ENCODE assay signal across 1 fruit fly cellular context in the genomic region with DNA sequence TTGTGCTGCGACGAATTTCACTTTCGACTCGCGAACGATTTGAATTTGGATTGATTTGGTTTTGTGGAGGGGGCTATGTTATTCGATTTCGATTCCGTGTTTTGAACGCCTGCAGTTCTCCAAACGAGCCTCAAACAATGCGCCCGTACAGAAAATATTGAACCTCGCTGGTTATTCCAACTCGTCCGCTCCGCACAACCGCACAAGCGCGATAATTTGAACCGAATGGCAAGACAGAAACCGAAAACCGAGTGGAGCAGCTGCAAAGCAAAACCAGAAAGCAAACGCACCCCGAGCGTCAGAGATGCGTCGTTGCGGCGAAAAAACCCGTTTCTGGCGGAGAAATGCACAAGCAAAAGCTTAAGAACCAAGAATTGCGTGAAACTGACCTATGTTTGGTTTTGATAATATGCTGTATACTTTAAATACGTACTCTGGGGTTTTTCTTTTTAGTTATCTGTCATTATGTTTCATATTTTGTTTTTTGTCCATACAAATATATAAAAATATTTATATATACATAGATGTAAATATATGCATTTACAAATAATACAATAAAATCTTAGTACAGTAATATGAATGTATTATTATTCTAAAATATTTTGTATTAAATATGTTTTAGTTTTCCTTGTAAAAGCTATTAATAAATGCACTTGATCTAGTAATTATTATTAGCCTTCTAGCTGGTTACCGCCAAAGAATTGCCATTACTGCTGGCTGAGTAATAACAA.
TF ChIP-seq lines count a peak whose summit lies in the region.

TSS of gene Dyrk2 (minus strand) at position 231 of the 731 bp plus-strand sequence.

TF ChIP-seq in whole organism, embryonic, 481 proteins besides CTCF, POLR2A, EP300 and RAD21 (continued from another document and continues in another):
- TF ChIP-seq CG3065 (GFP tag; optimal IDR thresholded peaks at IDR 0.05; lab: Kevin White, UChicago) = no peak
- no peak for TF ChIP-seq yki (optimal IDR thresholded peaks at IDR 0.05; lab: Kevin White, UChicago)
- peak; percentile 6 for TF ChIP-seq slp2 (GFP tag; optimal IDR thresholded peaks at IDR 0.05; lab: Kevin White, UChicago)
- no peak for TF ChIP-seq CG9609 (GFP tag; optimal IDR thresholded peaks at IDR 0.05; lab: Kevin White, UChicago)
- no peak for TF ChIP-seq cg (GFP tag; optimal IDR thresholded peaks at IDR 0.05; lab: Kevin White, UChicago)
- peak; percentile 36 for TF ChIP-seq Hr3 (GFP tag; optimal IDR thresholded peaks at IDR 0.05; lab: Kevin White, UChicago)
- peak in 1 of 2 experiments; percentile 33 for TF ChIP-seq Eip74EF (GFP tag; optimal IDR thresholded peaks at IDR 0.05; lab: Kevin White, UChicago)
- TF ChIP-seq Dad (GFP tag; optimal IDR thresholded peaks at IDR 0.05; lab: Kevin White, UChicago) = peak; percentile 10
- no peak for TF ChIP-seq maf-S (GFP tag; optimal IDR thresholded peaks at IDR 0.05; lab: Kevin White, UChicago)
- no peak for TF ChIP-seq Six4 (GFP tag; optimal IDR thresholded peaks at IDR 0.05; lab: Kevin White, UChicago)
- no peak; the same call in 1 of the 2 replicates for TF ChIP-seq CG11085 (GFP tag; IDR thresholded peaks at IDR 0.05; lab: Robert Waterston, UW)
- TF ChIP-seq CG11695 (GFP tag; IDR thresholded peaks at IDR 0.05; lab: Robert Waterston, UW) = 0 out of 3 replicates have a peak, but pooled peaks have one; percentile 30
- TF ChIP-seq Ets97D (GFP tag; optimal IDR thresholded peaks at IDR 0.05; lab: Kevin White, UChicago) = no peak
- TF ChIP-seq dimm (GFP tag; IDR thresholded peaks at IDR 0.05; lab: Robert Waterston, UW) = no peak
- TF ChIP-seq CG14014 (GFP tag; IDR thresholded peaks at IDR 0.05; lab: Robert Waterston, UW) = 0 out of 2 replicates have a peak, but pooled peaks have one; percentile 51
- no peak for TF ChIP-seq jing (GFP tag; optimal IDR thresholded peaks at IDR 0.05; lab: Kevin White, UChicago)
- TF ChIP-seq CG5953 (GFP tag; IDR thresholded peaks at IDR 0.05; lab: Robert Waterston, UW) = no peak; the same call in 1 of the 2 replicates
- peak; percentile 41 for TF ChIP-seq bigmax (GFP tag; optimal IDR thresholded peaks at IDR 0.05; lab: Kevin White, UChicago)
- no peak for TF ChIP-seq CG11560 (tag; IDR thresholded peaks at IDR 0.05; lab: Robert Waterston, UW)
- no peak for TF ChIP-seq Opbp (GFP tag; IDR thresholded peaks at IDR 0.05; lab: Robert Waterston, UW; ENCODE audit: partially characterized antibody)
- TF ChIP-seq CG13624 (GFP tag; optimal IDR thresholded peaks at IDR 0.05; lab: Kevin White, UChicago) = no peak
- peak; percentile 47 for TF ChIP-seq Kr (GFP tag; optimal IDR thresholded peaks at IDR 0.05; lab: Kevin White, UChicago)
- TF ChIP-seq CG7271 (tag; optimal IDR thresholded peaks at IDR 0.05; lab: Kevin White, UChicago) = no peak
- TF ChIP-seq onecut (GFP tag; IDR thresholded peaks at IDR 0.05; lab: Robert Waterston, UW) = no peak; the same call in none of the 2 replicates
- no peak for TF ChIP-seq Gsc (GFP tag; IDR thresholded peaks at IDR 0.05; lab: Robert Waterston, UW)
- peak; percentile 42 for TF ChIP-seq CG4328 (GFP tag; optimal IDR thresholded peaks at IDR 0.05; lab: Kevin White, UChicago)
- TF ChIP-seq Bteb2 (GFP tag; optimal IDR thresholded peaks at IDR 0.05; lab: Kevin White, UChicago) = peak; percentile 10
- TF ChIP-seq CG18619 (GFP tag; optimal IDR thresholded peaks at IDR 0.05; lab: Kevin White, UChicago) = peak; percentile 41
- TF ChIP-seq CG31441 (GFP tag; IDR thresholded peaks at IDR 0.05; lab: Robert Waterston, UW) = peak; percentile 56; the same call in 1 of the 2 replicates
- TF ChIP-seq psq (GFP tag; optimal IDR thresholded peaks at IDR 0.05; lab: Kevin White, UChicago) = no peak
- TF ChIP-seq ken (GFP tag; IDR thresholded peaks at IDR 0.05; lab: Robert Waterston, UW) = peak; percentile 69; the same call in 1 of the 3 replicates
- TF ChIP-seq NC2β (GFP tag; optimal IDR thresholded peaks at IDR 0.05; lab: Kevin White, UChicago) = peak; percentile 40
- TF ChIP-seq pzg (GFP tag; optimal IDR thresholded peaks at IDR 0.05; lab: Kevin White, UChicago) = no peak
- TF ChIP-seq gsb (GFP tag; IDR thresholded peaks at IDR 0.05; lab: Robert Waterston, UW) = no peak
- TF ChIP-seq her (GFP tag; optimal IDR thresholded peaks at IDR 0.05; lab: Kevin White, UChicago) = peak; percentile 55
- peak; percentile 18 for TF ChIP-seq CG17385 (GFP tag; optimal IDR thresholded peaks at IDR 0.05; lab: Kevin White, UChicago)
- no peak for TF ChIP-seq CG7786 (GFP tag; optimal IDR thresholded peaks at IDR 0.05; lab: Kevin White, UChicago)
- peak; percentile 42 for TF ChIP-seq fd102C (GFP tag; optimal IDR thresholded peaks at IDR 0.05; lab: Kevin White, UChicago)
- TF ChIP-seq CG9437 (GFP tag; optimal IDR thresholded peaks at IDR 0.05; lab: Kevin White, UChicago) = peak; percentile 60
- TF ChIP-seq Mes4 (GFP tag; optimal IDR thresholded peaks at IDR 0.05; lab: Kevin White, UChicago) = no peak
- no peak for TF ChIP-seq hkb (optimal IDR thresholded peaks at IDR 0.05; lab: Kevin White, UChicago)
- TF ChIP-seq hkb (GFP tag; IDR thresholded peaks at IDR 0.05; lab: Robert Waterston, UW) = peak; percentile 69
- peak; percentile 62 for TF ChIP-seq MTF-1 (GFP tag; optimal IDR thresholded peaks at IDR 0.05; lab: Kevin White, UChicago; ENCODE audit: borderline replicate concordance)
- no peak; the same call in 1 of the 2 replicates for TF ChIP-seq CG10366 (GFP tag; IDR thresholded peaks at IDR 0.05; lab: Robert Waterston, UW)
- peak; percentile 20 for TF ChIP-seq CG11398 (GFP tag; optimal IDR thresholded peaks at IDR 0.05; lab: Kevin White, UChicago)
- no peak for TF ChIP-seq CG6854 (GFP tag; optimal IDR thresholded peaks at IDR 0.05; lab: Kevin White, UChicago)
- TF ChIP-seq CG8359 (GFP tag; optimal IDR thresholded peaks at IDR 0.05; lab: Kevin White, UChicago; ENCODE audit: borderline replicate concordance) = no peak
- TF ChIP-seq Fer2 (tag; optimal IDR thresholded peaks at IDR 0.05; lab: Kevin White, UChicago) = no peak
- TF ChIP-seq B-H2 (GFP tag; optimal IDR thresholded peaks at IDR 0.05; lab: Kevin White, UChicago) = no peak
- no peak for TF ChIP-seq CG7928 (GFP tag; optimal IDR thresholded peaks at IDR 0.05; lab: Kevin White, UChicago)
- no peak for TF ChIP-seq cato (GFP tag; optimal IDR thresholded peaks at IDR 0.05; lab: Kevin White, UChicago; ENCODE audit: borderline replicate concordance)
- TF ChIP-seq Hand (GFP tag; optimal IDR thresholded peaks at IDR 0.05; lab: Kevin White, UChicago) = no peak
- no peak for TF ChIP-seq Lhr (GFP tag; optimal IDR thresholded peaks at IDR 0.05; lab: Kevin White, UChicago)
- peak; percentile 38 for TF ChIP-seq Abd-B (GFP tag; optimal IDR thresholded peaks at IDR 0.05; lab: Kevin White, UChicago)
- no peak for TF ChIP-seq CG3726 (GFP tag; IDR thresholded peaks at IDR 0.05; lab: Robert Waterston, UW)
- no peak for TF ChIP-seq CG14667 (GFP tag; IDR thresholded peaks at IDR 0.05; lab: Robert Waterston, UW)
- no peak for TF ChIP-seq sisA (GFP tag; IDR thresholded peaks at IDR 0.05; lab: Robert Waterston, UW)
- peak; percentile 53 for TF ChIP-seq CG9727 (GFP tag; optimal IDR thresholded peaks at IDR 0.05; lab: Kevin White, UChicago)
- TF ChIP-seq sob (GFP tag; IDR thresholded peaks at IDR 0.05; lab: Robert Waterston, UW) = peak; percentile 65
- TF ChIP-seq CG12391 (tag; optimal IDR thresholded peaks at IDR 0.05; lab: Kevin White, UChicago) = peak; percentile 44
- no peak for TF ChIP-seq Usf (GFP tag; optimal IDR thresholded peaks at IDR 0.05; lab: Kevin White, UChicago)
- no peak for TF ChIP-seq CG4282 (GFP tag; optimal IDR thresholded peaks at IDR 0.05; lab: Kevin White, UChicago)
- TF ChIP-seq nerfin-1 (tag; optimal IDR thresholded peaks at IDR 0.05; lab: Kevin White, UChicago) = peak; percentile 1
- TF ChIP-seq CG6791 (GFP tag; IDR thresholded peaks at IDR 0.05; lab: Robert Waterston, UW; ENCODE audit: partially characterized antibody) = peak; percentile 70; the same call in 2 of the 3 replicates
- TF ChIP-seq CG1832 (GFP tag; optimal IDR thresholded peaks at IDR 0.05; lab: Kevin White, UChicago) = no peak
- no peak for TF ChIP-seq CG1602 (GFP tag; optimal IDR thresholded peaks at IDR 0.05; lab: Kevin White, UChicago)
- no peak for TF ChIP-seq klu (GFP tag; IDR thresholded peaks at IDR 0.05; lab: Robert Waterston, UW)
- peak; percentile 97 for TF ChIP-seq CG2199 (GFP tag; IDR thresholded peaks at IDR 0.05; lab: Robert Waterston, UW)
- TF ChIP-seq corto (GFP tag; optimal IDR thresholded peaks at IDR 0.05; lab: Kevin White, UChicago) = no peak
- TF ChIP-seq caup (GFP tag; optimal IDR thresholded peaks at IDR 0.05; lab: Kevin White, UChicago; ENCODE audit: severe bottlenecking) = peak; percentile 48
- TF ChIP-seq CG2712 (tag; optimal IDR thresholded peaks at IDR 0.05; lab: Kevin White, UChicago) = peak; percentile 53
- peak; percentile 17 for TF ChIP-seq tio (GFP tag; optimal IDR thresholded peaks at IDR 0.05; lab: Kevin White, UChicago)
- TF ChIP-seq unc-4 (GFP tag; IDR thresholded peaks at IDR 0.05; lab: Robert Waterston, UW; ENCODE audit: partially characterized antibody) = no peak
- TF ChIP-seq CG17612 (GFP tag; IDR thresholded peaks at IDR 0.05; lab: Robert Waterston, UW) = no peak
- TF ChIP-seq Adf1 (GFP tag; IDR thresholded peaks at IDR 0.05; lab: Robert Waterston, UW) = peak; percentile 18; the same call in 1 of the 2 replicates
- no peak for TF ChIP-seq CG8290 (GFP tag; optimal IDR thresholded peaks at IDR 0.05; lab: Kevin White, UChicago)
- peak in 1 of 2 experiments; percentile 77 for TF ChIP-seq CG8290 (tag; optimal IDR thresholded peaks at IDR 0.05; lab: Kevin White, UChicago)
- TF ChIP-seq btn (GFP tag; optimal IDR thresholded peaks at IDR 0.05; lab: Kevin White, UChicago) = no peak
- no peak for TF ChIP-seq Ptx1 (GFP tag; IDR thresholded peaks at IDR 0.05; lab: Robert Waterston, UW)
- TF ChIP-seq CG12769 (tag; optimal IDR thresholded peaks at IDR 0.05; lab: Kevin White, UChicago) = peak; percentile 55
- peak; percentile 82; the same call in 2 of the 3 replicates for TF ChIP-seq CG17361 (GFP tag; IDR thresholded peaks at IDR 0.05; lab: Robert Waterston, UW)
- TF ChIP-seq CG2678 (tag; optimal IDR thresholded peaks at IDR 0.05; lab: Kevin White, UChicago) = peak; percentile 71
- no peak for TF ChIP-seq Dip2 (GFP tag; IDR thresholded peaks at IDR 0.05; lab: Robert Waterston, UW)
- peak; percentile 19 for TF ChIP-seq CG12299 (tag; optimal IDR thresholded peaks at IDR 0.05; lab: Kevin White, UChicago)
- peak; percentile 92 for TF ChIP-seq Deaf1 (tag; optimal IDR thresholded peaks at IDR 0.05; lab: Kevin White, UChicago)
- TF ChIP-seq CG4707 (GFP tag; optimal IDR thresholded peaks at IDR 0.05; lab: Kevin White, UChicago) = peak; percentile 30
- peak; percentile 44; the same call in 1 of the 2 replicates for TF ChIP-seq stc (GFP tag; IDR thresholded peaks at IDR 0.05; lab: Robert Waterston, UW)
- TF ChIP-seq eve (GFP tag; optimal IDR thresholded peaks at IDR 0.05; lab: Kevin White, UChicago) = no peak
- no peak for TF ChIP-seq trh (GFP tag; optimal IDR thresholded peaks at IDR 0.05; lab: Kevin White, UChicago)
- TF ChIP-seq pho (GFP tag; optimal IDR thresholded peaks at IDR 0.05; lab: Kevin White, UChicago) = peak; percentile 5
- TF ChIP-seq lbe (GFP tag; optimal IDR thresholded peaks at IDR 0.05; lab: Kevin White, UChicago) = no peak
- TF ChIP-seq crol (GFP tag; IDR thresholded peaks at IDR 0.05; lab: Robert Waterston, UW) = no peak
- TF ChIP-seq CG6765 (GFP tag; optimal IDR thresholded peaks at IDR 0.05; lab: Kevin White, UChicago) = no peak
- TF ChIP-seq CG3281 (GFP tag; optimal IDR thresholded peaks at IDR 0.05; lab: Kevin White, UChicago) = peak; percentile 54
- no peak for TF ChIP-seq kah (GFP tag; optimal IDR thresholded peaks at IDR 0.05; lab: Kevin White, UChicago)
- TF ChIP-seq CG8281 (tag; optimal IDR thresholded peaks at IDR 0.05; lab: Kevin White, UChicago) = peak; percentile 15
- peak; percentile 70 for TF ChIP-seq Nf-YC (tag; optimal IDR thresholded peaks at IDR 0.05; lab: Kevin White, UChicago)
- TF ChIP-seq sens-2 (GFP tag; IDR thresholded peaks at IDR 0.05; lab: Robert Waterston, UW) = peak; percentile 48; the same call in 1 of the 2 replicates
- TF ChIP-seq Dbx (GFP tag; IDR thresholded peaks at IDR 0.05; lab: Robert Waterston, UW) = peak; percentile 54; the same call in 1 of the 3 replicates
- peak; percentile 15 for TF ChIP-seq CG15514 (GFP tag; optimal IDR thresholded peaks at IDR 0.05; lab: Kevin White, UChicago)
- TF ChIP-seq ssp (GFP tag; IDR thresholded peaks at IDR 0.05; lab: Robert Waterston, UW) = no peak
- no peak for TF ChIP-seq CG2889 (GFP tag; IDR thresholded peaks at IDR 0.05; lab: Robert Waterston, UW)
- peak; percentile 2 for TF ChIP-seq CG30020 (tag; optimal IDR thresholded peaks at IDR 0.05; lab: Kevin White, UChicago)
- peak; percentile 26 for TF ChIP-seq CG10267 (tag; optimal IDR thresholded peaks at IDR 0.05; lab: Kevin White, UChicago)
- no peak for TF ChIP-seq danr (GFP tag; IDR thresholded peaks at IDR 0.05; lab: Robert Waterston, UW)
- peak; percentile 45 for TF ChIP-seq abd-A (tag; optimal IDR thresholded peaks at IDR 0.05; lab: Kevin White, UChicago)
- TF ChIP-seq CG10147 (GFP tag; optimal IDR thresholded peaks at IDR 0.05; lab: Kevin White, UChicago) = peak; percentile 25
- no peak for TF ChIP-seq Spps (tag; optimal IDR thresholded peaks at IDR 0.05; lab: Kevin White, UChicago)
- peak; percentile 4 to 32 for TF ChIP-seq dpn (GFP tag; optimal IDR thresholded peaks at IDR 0.05; lab: Kevin White, UChicago)
- peak; percentile 93 for TF ChIP-seq sens (GFP tag; lab: Kevin White, UChicago)
- no peak for TF ChIP-seq Dref (GFP tag; IDR thresholded peaks at IDR 0.05; lab: Robert Waterston, UW)
- TF ChIP-seq mam (GFP tag; optimal IDR thresholded peaks at IDR 0.05; lab: Kevin White, UChicago) = no peak
- no peak for TF ChIP-seq hth (optimal IDR thresholded peaks at IDR 0.05; lab: Kevin White, UChicago)
- no peak for TF ChIP-seq en (GFP tag; optimal IDR thresholded peaks at IDR 0.05; lab: Kevin White, UChicago)
- TF ChIP-seq nerfin-2 (GFP tag; IDR thresholded peaks at IDR 0.05; lab: Robert Waterston, UW; ENCODE audit: partially characterized antibody) = peak; percentile 35; the same call in 1 of the 2 replicates
- no peak for TF ChIP-seq br (optimal IDR thresholded peaks at IDR 0.05; lab: Kevin White, UChicago)
- peak; percentile 35 for TF ChIP-seq CG1233 (GFP tag; optimal IDR thresholded peaks at IDR 0.05; lab: Kevin White, UChicago)
- TF ChIP-seq CG10543 (GFP tag; optimal IDR thresholded peaks at IDR 0.05; lab: Kevin White, UChicago) = peak; percentile 88
- TF ChIP-seq zfh2 (GFP tag; optimal IDR thresholded peaks at IDR 0.05; lab: Kevin White, UChicago) = no peak
- TF ChIP-seq Ada2b (GFP tag; IDR thresholded peaks at IDR 0.05; lab: Robert Waterston, UW) = no peak
- no peak for TF ChIP-seq Oaz (GFP tag; IDR thresholded peaks at IDR 0.05; lab: Robert Waterston, UW)
- no peak for TF ChIP-seq wor (GFP tag; IDR thresholded peaks at IDR 0.05; lab: Robert Waterston, UW)
- peak; percentile 41 for TF ChIP-seq CG1603 (tag; optimal IDR thresholded peaks at IDR 0.05; lab: Kevin White, UChicago)
